Worm (Caenorhabditis elegans) whole organism, L3 larva: ENCODE results near the gene K08D10.13.

Source experiments
- ama-1 ChIP-seq: fragments of 150-350 bp; optimal IDR thresholded peaks from 2 replicates; lab custom pipeline; 2018
- eor-1 ChIP-seq, 2 experiments: fragments of 150-350 bp; optimal IDR thresholded peaks; 2 replicates each; lab custom pipeline; 2014 to 2018; ENCODE audit warnings: missing biosample characterization in 2 of 2, missing genetic modification characterization in 2 of 2
- fos-1 ChIP-seq: fragments of 150-350 bp; optimal IDR thresholded peaks from 2 replicates; lab custom pipeline; 2014; ENCODE audit warnings: missing biosample characterization, missing genetic modification characterization
- nhr-28 ChIP-seq: fragments of 150-350 bp; optimal IDR thresholded peaks from 2 replicates; lab custom pipeline; 2014; ENCODE audit warnings: missing biosample characterization, missing genetic modification characterization
- nhr-77 ChIP-seq: fragments of 150-350 bp; optimal IDR thresholded peaks from 2 replicates; lab custom pipeline; 2014; ENCODE audit warnings: missing biosample characterization, missing genetic modification characterization
- snpc-4 ChIP-seq: fragments of 150-350 bp; optimal IDR thresholded peaks from 2 replicates; lab custom pipeline; 2014; ENCODE audit warnings: missing biosample characterization, missing genetic modification characterization
- zag-1 ChIP-seq: fragments of 150-350 bp; optimal IDR thresholded peaks from 2 replicates; lab custom pipeline; 2014; ENCODE audit warnings: missing biosample characterization, missing genetic modification characterization
- ztf-4 ChIP-seq: fragments of 150-350 bp; optimal IDR thresholded peaks from 2 replicates; lab custom pipeline; 2014; ENCODE audit warnings: missing biosample characterization, missing genetic modification characterization

DNA sequence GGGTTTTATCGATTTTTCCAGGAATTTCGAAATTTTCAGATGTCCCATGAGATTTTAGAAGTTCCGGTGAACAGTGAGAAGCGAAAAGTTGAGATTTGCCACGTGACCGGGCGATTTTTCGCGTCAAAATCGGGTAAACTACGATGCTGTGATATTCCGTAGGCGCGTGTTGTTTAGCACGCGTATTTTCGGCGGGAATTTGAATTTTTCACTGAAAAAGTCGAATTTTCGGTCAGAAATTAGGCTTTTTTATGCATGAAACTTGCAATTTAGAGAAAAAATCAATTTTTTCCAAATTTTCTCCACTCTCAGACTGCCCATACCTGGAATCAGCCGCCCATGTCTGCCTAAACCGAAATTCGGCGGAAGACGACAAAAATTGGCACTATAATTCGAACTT is 7.0 kb upstream of the K08D10.13 start, which contains the start of gene tsen-34:
- TF ChIP-seq nhr-28 (tag; lab: Kevin White, UChicago) (no peak), ztf-4 (no peak), fos-1 (tag; lab: Kevin White, UChicago) (no peak), eor-1 (tag; optimal IDR thresholded peaks at IDR 0.05; lab: Kevin White, UChicago) (no peak), nhr-77 (no peak), ama-1 (lab: Kevin White, UChicago) (no peak), snpc-4 (tag; lab: Kevin White, UChicago) (no peak), zag-1 (tag; lab: Kevin White, UChicago) (no peak)
